Worm (Caenorhabditis elegans) whole organism, early embryonic: ENCODE measurements around the gene wah-1.

Experiments
- F13C5.2 ChIP-seq: sonication (generic microtip); optimal IDR thresholded peaks from 2 replicates; lab custom pipeline; 2017; ENCODE audit warnings: mild to moderate bottlenecking, missing genetic modification characterization, inconsistent platforms, missing compliant biosample characterization
- aly-1 ChIP-seq: sonication (generic microtip); optimal IDR thresholded peaks from 2 replicates; lab custom pipeline; 2016; ENCODE audit warnings: missing genetic modification characterization, missing compliant biosample characterization
- ama-1 ChIP-seq: fragments of 150-350 bp; optimal IDR thresholded peaks from 2 replicates; lab custom pipeline; 2014
- flt-1 ChIP-seq: fragments of 200-800 bp; sonication (Bioruptor generic); IDR thresholded peaks from 2 replicates; pipeline ENCODE4 v1.3.6; 2022; ENCODE audit warnings: missing genetic modification characterization, missing compliant biosample characterization
- hmg-4 ChIP-seq: fragments of 200-800 bp; sonication (Bioruptor generic); optimal IDR thresholded peaks from 2 replicates; lab custom pipeline; 2018; ENCODE audit warnings: mild to moderate bottlenecking, missing genetic modification characterization, missing compliant biosample characterization
- tra-4 ChIP-seq: sonication (generic microtip); optimal IDR thresholded peaks from 2 replicates; lab custom pipeline; 2017; ENCODE audit warnings: missing genetic modification characterization, missing compliant biosample characterization

DNA sequence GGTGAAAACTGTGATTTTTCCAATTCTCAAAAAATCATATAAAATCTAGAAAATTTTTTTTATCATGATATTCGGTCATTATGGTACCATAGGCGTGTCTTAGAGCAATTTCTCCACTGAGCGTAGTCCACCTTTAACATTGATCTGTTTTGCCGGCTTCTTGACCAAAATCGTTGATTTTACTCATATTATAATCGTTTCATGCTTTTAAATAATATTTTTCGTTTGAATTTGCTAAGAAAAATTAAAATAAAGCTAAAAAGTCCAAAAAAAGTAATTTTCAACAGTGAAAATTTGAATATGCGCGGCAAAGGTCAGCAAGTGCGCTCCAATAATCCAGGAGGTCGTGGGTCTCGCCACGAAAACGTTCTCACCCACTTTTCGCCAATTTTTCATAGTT lies 51.0 kb downstream of the wah-1 start, which contains the start of gene Y79H2A.4:
- TF ChIP-seq F13C5.2 (tag; lab: Kevin White, UChicago), result no peak
- TF ChIP-seq hmg-4 (GFP tag; lab: Kevin White, UChicago), result no peak
- no peak for TF ChIP-seq tra-4 (tag; lab: Kevin White, UChicago)
- TF ChIP-seq ama-1 (lab: Kevin White, UChicago), result no peak
- TF ChIP-seq aly-1 (tag; lab: Kevin White, UChicago), result no peak
- no peak for TF ChIP-seq flt-1 (GFP tag; lab: Robert Waterston, UW)
